Fruit fly (Drosophila melanogaster): ENCODE results near the gene Tango6.

The Tango6 gene

dm6 chr2L:19014032-19014880 lies 45.4 kb downstream of the Tango6 start (continued):
- TF ChIP-seq nerfin-1 (tag; optimal IDR thresholded peaks at IDR 0.05) (peak; percentile 69), CG16815 (GFP tag; optimal IDR thresholded peaks at IDR 0.05) (peak; percentile 52), Ssrp (tag; optimal IDR thresholded peaks at IDR 0.05) (peak; percentile 57), mam (GFP tag; optimal IDR thresholded peaks at IDR 0.05) (peak; percentile 20), jumu (GFP tag; optimal IDR thresholded peaks at IDR 0.05) (no peak), CG30020 (tag; optimal IDR thresholded peaks at IDR 0.05) (no peak), Six4 (GFP tag; optimal IDR thresholded peaks at IDR 0.05) (no peak), Xbp1 (GFP tag; optimal IDR thresholded peaks at IDR 0.05) (peak; percentile 65), CG4617 (GFP tag; optimal IDR thresholded peaks at IDR 0.05; ENCODE audit: borderline replicate concordance) (no peak), CG9817 (tag; optimal IDR thresholded peaks at IDR 0.05) (peak; percentile 66), CG30431 (GFP tag; optimal IDR thresholded peaks at IDR 0.05) (peak; percentile 12), tin (GFP tag; optimal IDR thresholded peaks at IDR 0.05) (peak; percentile 43), emc (GFP tag; optimal IDR thresholded peaks at IDR 0.05) (no peak), Oli (tag; optimal IDR thresholded peaks at IDR 0.05) (peak; percentile 76), Opbp (GFP tag; IDR thresholded peaks at IDR 0.05; ENCODE audit: partially characterized antibody) (no peak), CG31388 (GFP tag; optimal IDR thresholded peaks at IDR 0.05) (peak; percentile 35), CG7839 (tag; optimal IDR thresholded peaks at IDR 0.05) (peak; percentile 87), Dad (GFP tag; optimal IDR thresholded peaks at IDR 0.05) (no peak), eyg (GFP tag; optimal IDR thresholded peaks at IDR 0.05) (no peak), nmo (GFP tag; optimal IDR thresholded peaks at IDR 0.05) (peak; percentile 78), CG3407 (GFP tag; optimal IDR thresholded peaks at IDR 0.05) (peak; percentile 17), CG10543 (GFP tag; optimal IDR thresholded peaks at IDR 0.05) (peak; percentile 72), bowl (GFP tag; IDR thresholded peaks at IDR 0.05) (no peak), hbn (GFP tag; IDR thresholded peaks at IDR 0.05; ENCODE audit: partially characterized antibody) (no peak), sc (optimal IDR thresholded peaks at IDR 0.05) (no peak), sc (GFP tag; optimal IDR thresholded peaks at IDR 0.05) (peak; percentile 49), CG14860 (GFP tag; IDR thresholded peaks at IDR 0.05; ENCODE audit: partially characterized antibody) (no peak), tap (tag; optimal IDR thresholded peaks at IDR 0.05) (peak; percentile 62), bsh (GFP tag; optimal IDR thresholded peaks at IDR 0.05) (peak in 1 of 2 experiments; percentile 73), CG18476 (GFP tag; optimal IDR thresholded peaks at IDR 0.05) (peak; percentile 61), Meics (GFP tag; optimal IDR thresholded peaks at IDR 0.05) (peak; percentile 88), H15 (GFP tag; IDR thresholded peaks at IDR 0.05) (0 out of 3 replicates have a peak, but pooled peaks have one; percentile 16), pum (GFP tag; optimal IDR thresholded peaks at IDR 0.05) (peak; percentile 3), CG32532 (GFP tag; IDR thresholded peaks at IDR 0.05) (peak; percentile 42; the same call in 1 of the 2 replicates), yki (optimal IDR thresholded peaks at IDR 0.05) (no peak), mirr (GFP tag; optimal IDR thresholded peaks at IDR 0.05) (peak; percentile 66), CG4424 (GFP tag; optimal IDR thresholded peaks at IDR 0.05) (peak; percentile 53), CG7357 (GFP tag; IDR thresholded peaks at IDR 0.05) (peak; percentile 60; the same call in 1 of the 3 replicates), Drgx (GFP tag; IDR thresholded peaks at IDR 0.05) (peak; percentile 9; the same call in 1 of the 2 replicates), fu2 (GFP tag; optimal IDR thresholded peaks at IDR 0.05) (no peak), nerfin-2 (GFP tag; IDR thresholded peaks at IDR 0.05; ENCODE audit: partially characterized antibody) (no peak), CG2202 (tag; optimal IDR thresholded peaks at IDR 0.05) (no peak), CG12942 (GFP tag; optimal IDR thresholded peaks at IDR 0.05) (peak; percentile 15), gce (GFP tag; IDR thresholded peaks at IDR 0.05) (no peak), CG31224 (GFP tag; IDR thresholded peaks at IDR 0.05) (peak; percentile 51; the same call in 1 of the 2 replicates), sisA (GFP tag; IDR thresholded peaks at IDR 0.05) (peak; percentile 73), CG14050 (GFP tag; IDR thresholded peaks at IDR 0.05) (peak; percentile 13; the same call in 1 of the 3 replicates), CG17361 (GFP tag; IDR thresholded peaks at IDR 0.05) (peak; percentile 80; the same call in 2 of the 3 replicates), GATAe (GFP tag; conservative IDR thresholded peaks at IDR 0.05) (no peak)
